Fruit fly (Drosophila melanogaster) whole organism, embryonic: ENCODE data around the gene CG32313.

Experiments used
- ATbp ChIP-seq: fragments of 200-800 bp; sonication (Bioruptor generic); optimal IDR thresholded peaks from 2 replicates; lab custom pipeline; 2017; ENCODE audit warnings: missing biosample characterization, mild to moderate bottlenecking, missing genetic modification characterization, missing genetic modification reagents
- CG10147 ChIP-seq: fragments of 200-800 bp; sonication (Bioruptor generic); optimal IDR thresholded peaks from 2 replicates; lab custom pipeline; 2019; ENCODE audit warnings: missing biosample characterization, mild to moderate bottlenecking, missing genetic modification characterization, moderate library complexity
- CG11247 ChIP-seq: fragments of 200-800 bp; sonication (Bioruptor generic); IDR thresholded peaks from 2 replicates; pipeline ENCODE4 v1.3.6; 2022; ENCODE audit warnings: missing biosample characterization, missing genetic modification characterization
- CG12299 ChIP-seq: fragments of 200-800 bp; sonication (Bioruptor generic); optimal IDR thresholded peaks from 2 replicates; lab custom pipeline; 2018; ENCODE audit warnings: missing biosample characterization, mild to moderate bottlenecking, missing genetic modification characterization
- CG12391 ChIP-seq: fragments of 200-800 bp; sonication (Bioruptor generic); optimal IDR thresholded peaks from 3 replicates; lab custom pipeline; 2018; ENCODE audit warnings: missing biosample characterization, mild to moderate bottlenecking, missing genetic modification characterization, moderate library complexity
- CG12659 ChIP-seq: fragments of 200-800 bp; sonication (Bioruptor generic); optimal IDR thresholded peaks from 3 replicates; lab custom pipeline; 2017; ENCODE audit warnings: mild to moderate bottlenecking, missing biosample characterization, missing genetic modification reagents, missing genetic modification characterization
- CG12769 ChIP-seq: fragments of 200-800 bp; sonication (Bioruptor generic); optimal IDR thresholded peaks from 2 replicates; lab custom pipeline; 2019; ENCODE audit warnings: missing biosample characterization, mild to moderate bottlenecking, missing genetic modification characterization, moderate library complexity
- CG13624 ChIP-seq: fragments of 200-800 bp; sonication (Bioruptor generic); optimal IDR thresholded peaks from 2 replicates; lab custom pipeline; 2016; ENCODE audit warnings: missing biosample characterization, missing genetic modification characterization
- CG14667 ChIP-seq: fragments of 200-800 bp; sonication (Bioruptor generic); IDR thresholded peaks from 2 replicates; pipeline ENCODE4 v1.3.6; 2022; ENCODE audit warnings: missing biosample characterization, missing genetic modification characterization
- CG14860 ChIP-seq: fragments of 200-800 bp; sonication (Bioruptor generic); IDR thresholded peaks from 3 replicates; pipeline ENCODE4 v1.3.6; 2022; ENCODE audit warnings: missing biosample characterization, missing genetic modification characterization; ENCODE audit not compliant: partially characterized antibody
- CG15011 ChIP-seq: fragments of 200-800 bp; sonication (Bioruptor generic); optimal IDR thresholded peaks from 3 replicates; lab custom pipeline; 2018; ENCODE audit warnings: missing biosample characterization, mild to moderate bottlenecking, missing genetic modification characterization
- CG15269 ChIP-seq: fragments of 200-800 bp; sonication (Bioruptor generic); optimal IDR thresholded peaks from 2 replicates; lab custom pipeline; 2018; ENCODE audit warnings: missing biosample characterization, mild to moderate bottlenecking, missing genetic modification characterization, moderate library complexity
- CG15696 ChIP-seq: fragments of 200-800 bp; sonication (Bioruptor generic); optimal IDR thresholded peaks from 2 replicates; lab custom pipeline; 2019; ENCODE audit warnings: missing biosample characterization, mild to moderate bottlenecking, missing genetic modification characterization, moderate library complexity
- CG1603 ChIP-seq: fragments of 200-800 bp; sonication (Bioruptor generic); optimal IDR thresholded peaks from 2 replicates; lab custom pipeline; 2019; ENCODE audit warnings: missing biosample characterization, mild to moderate bottlenecking, missing genetic modification characterization, moderate library complexity
- CG16779 ChIP-seq: fragments of 200-800 bp; sonication (Bioruptor generic); IDR thresholded peaks from 2 replicates; pipeline ENCODE4 v1.3.6; 2022; ENCODE audit warnings: missing biosample characterization, missing genetic modification characterization
- CG17328 ChIP-seq: fragments of 200-800 bp; sonication (Bioruptor generic); IDR thresholded peaks from 2 replicates; pipeline ENCODE4 v1.3.6; 2022; ENCODE audit warnings: missing biosample characterization, missing genetic modification characterization
- CG31365 ChIP-seq: fragments of 200-800 bp; sonication (Bioruptor generic); optimal IDR thresholded peaks from 2 replicates; lab custom pipeline; 2018; ENCODE audit warnings: missing biosample characterization, mild to moderate bottlenecking, missing genetic modification characterization
- CG5245 ChIP-seq: fragments of 200-800 bp; sonication (Bioruptor generic); optimal IDR thresholded peaks from 3 replicates; lab custom pipeline; 2016; ENCODE audit warnings: missing biosample characterization, missing genetic modification characterization
- CG6654 ChIP-seq: fragments of 200-800 bp; sonication (Bioruptor generic); optimal IDR thresholded peaks from 2 replicates; lab custom pipeline; 2017; ENCODE audit warnings: missing biosample characterization, mild to moderate bottlenecking, missing genetic modification characterization
- CG7357 ChIP-seq: fragments of 200-800 bp; sonication (Bioruptor generic); IDR thresholded peaks from 3 replicates; pipeline ENCODE4 v1.3.6; 2022; ENCODE audit warnings: missing biosample characterization, missing genetic modification characterization
- CG9609 ChIP-seq: fragments of 200-800 bp; sonication (Bioruptor generic); optimal IDR thresholded peaks from 3 replicates; lab custom pipeline; 2016; ENCODE audit warnings: missing biosample characterization, missing genetic modification characterization
- Deaf1 ChIP-seq: fragments of 200-800 bp; optimal IDR thresholded peaks from 3 replicates; lab custom pipeline; 2019; ENCODE audit warnings: missing biosample characterization, mild to moderate bottlenecking, missing genetic modification characterization, moderate library complexity
- Dfd ChIP-seq, 2 experiments: fragments of >200 bp; optimal IDR thresholded peaks; 2 replicates each; lab custom pipeline; 2017; ENCODE audit warnings: missing biosample characterization in 2 of 2, missing genetic modification characterization in 2 of 2
- HmgZ ChIP-seq: fragments of 200-800 bp; sonication (Bioruptor generic); optimal IDR thresholded peaks from 2 replicates; lab custom pipeline; 2018; ENCODE audit warnings: missing biosample characterization, mild to moderate bottlenecking, missing genetic modification characterization
- Lim3 ChIP-seq: fragments of 200-800 bp; sonication (Bioruptor generic); IDR thresholded peaks from 2 replicates; pipeline ENCODE4 v1.3.6; 2022; ENCODE audit warnings: missing biosample characterization, missing genetic modification characterization
- Nf-YB ChIP-seq: fragments of 200-800 bp; sonication (Bioruptor generic); optimal IDR thresholded peaks from 3 replicates; lab custom pipeline; 2019; ENCODE audit warnings: missing biosample characterization, mild to moderate bottlenecking, missing genetic modification characterization, moderate library complexity
- Opbp ChIP-seq: fragments of 200-800 bp; sonication (Bioruptor generic); IDR thresholded peaks from 3 replicates; pipeline ENCODE4 v1.3.6; 2022; ENCODE audit warnings: missing biosample characterization, missing genetic modification characterization; ENCODE audit not compliant: partially characterized antibody
- Optix ChIP-seq: fragments of 200-800 bp; sonication (Bioruptor generic); IDR thresholded peaks from 3 replicates; pipeline ENCODE4 v1.3.6; 2022; ENCODE audit warnings: missing biosample characterization, missing genetic modification characterization
- Ssrp ChIP-seq: fragments of 200-800 bp; sonication (Bioruptor generic); optimal IDR thresholded peaks from 2 replicates; lab custom pipeline; 2018; ENCODE audit warnings: missing biosample characterization, mild to moderate bottlenecking, missing genetic modification characterization, moderate library complexity
- Taf1 ChIP-seq: fragments of 200-800 bp; sonication (Bioruptor generic); IDR thresholded peaks from 2 replicates; pipeline ENCODE4 v1.3.6; 2022; ENCODE audit warnings: missing biosample characterization, missing genetic modification characterization
- bab2 ChIP-seq: fragments of 200-800 bp; sonication (Bioruptor generic); optimal IDR thresholded peaks from 2 replicates; lab custom pipeline; 2016; ENCODE audit warnings: missing biosample characterization, missing genetic modification characterization
- caup ChIP-seq: fragments of 200-800 bp; sonication (Bioruptor generic); optimal IDR thresholded peaks from 3 replicates; lab custom pipeline; 2017; ENCODE audit warnings: missing biosample characterization, mild to moderate bottlenecking, missing genetic modification characterization, moderate library complexity; ENCODE audit not compliant: severe bottlenecking
- corto ChIP-seq: fragments of 200-800 bp; sonication (Bioruptor generic); optimal IDR thresholded peaks from 2 replicates; lab custom pipeline; 2016; ENCODE audit warnings: missing biosample characterization, mild to moderate bottlenecking, missing genetic modification characterization, moderate library complexity
- dan ChIP-seq: fragments of 200-800 bp; sonication (Bioruptor generic); IDR thresholded peaks from 2 replicates; pipeline ENCODE4 v1.3.6; 2022; ENCODE audit warnings: missing biosample characterization, missing genetic modification characterization
- en ChIP-seq: fragments of 200-800 bp; sonication (Bioruptor generic); optimal IDR thresholded peaks from 2 replicates; lab custom pipeline; 2016; ENCODE audit warnings: missing biosample characterization, missing genetic modification characterization
- klu ChIP-seq: fragments of 200-800 bp; sonication (Bioruptor generic); IDR thresholded peaks from 2 replicates; pipeline ENCODE4 v1.3.6; 2022; ENCODE audit warnings: missing biosample characterization, missing genetic modification characterization
- oc ChIP-seq: fragments of 200-800 bp; sonication (Bioruptor generic); optimal IDR thresholded peaks from 2 replicates; lab custom pipeline; 2018; ENCODE audit warnings: missing biosample characterization, mild to moderate bottlenecking, missing genetic modification characterization, moderate library complexity
- peb ChIP-seq: fragments of 200-800 bp; sonication (Bioruptor generic); IDR thresholded peaks from 2 replicates; pipeline ENCODE4 v1.3.6; 2022; ENCODE audit warnings: missing biosample characterization, missing genetic modification characterization
- pfk ChIP-seq: fragments of 200-800 bp; sonication (Bioruptor generic); optimal IDR thresholded peaks from 2 replicates; lab custom pipeline; 2018; ENCODE audit warnings: missing biosample characterization, mild to moderate bottlenecking, missing genetic modification characterization, moderate library complexity
- phol ChIP-seq: fragments of 200-800 bp; sonication (Bioruptor generic); optimal IDR thresholded peaks from 3 replicates; lab custom pipeline; 2018; ENCODE audit warnings: missing biosample characterization, mild to moderate bottlenecking, missing genetic modification characterization, moderate library complexity
- pros ChIP-seq: fragments of 200-800 bp; sonication (Bioruptor generic); optimal IDR thresholded peaks from 3 replicates; lab custom pipeline; 2019; ENCODE audit warnings: missing biosample characterization, mild to moderate bottlenecking, missing genetic modification characterization, moderate library complexity
- psq ChIP-seq: fragments of 200-800 bp; sonication (Bioruptor generic); optimal IDR thresholded peaks from 2 replicates; lab custom pipeline; 2017; ENCODE audit warnings: missing biosample characterization, missing genetic modification characterization
- rib ChIP-seq: fragments of 200-800 bp; sonication (Bioruptor generic); IDR thresholded peaks from 2 replicates; pipeline ENCODE4 v1.3.6; 2022; ENCODE audit warnings: missing biosample characterization, missing genetic modification characterization
- sc ChIP-seq, 3 experiments: fragments of >200 bp in 2 of 3; fragments of 200-800 bp in 1 of 3; sonication (Bioruptor generic) in 1 of 3; optimal IDR thresholded peaks; 2 replicates in 2 of 3; 3 replicates in 1 of 3; lab custom pipeline; 2017; ENCODE audit warnings: mild to moderate bottlenecking in 1 of 3, missing biosample characterization in 1 of 3, missing genetic modification characterization in 1 of 3, missing genetic modification reagents in 1 of 3
- shn ChIP-seq: fragments of 200-800 bp; sonication (Bioruptor generic); optimal IDR thresholded peaks from 3 replicates; lab custom pipeline; 2016; ENCODE audit warnings: missing biosample characterization, missing genetic modification characterization
- sr ChIP-seq: fragments of 200-800 bp; sonication (Bioruptor generic); IDR thresholded peaks from 3 replicates; pipeline ENCODE4 v1.3.6; 2022; ENCODE audit warnings: missing biosample characterization, missing genetic modification characterization
- ssp ChIP-seq: fragments of 200-800 bp; sonication (Bioruptor generic); IDR thresholded peaks from 2 replicates; pipeline ENCODE4 v1.3.6; 2022; ENCODE audit warnings: missing biosample characterization, missing genetic modification characterization
- tx ChIP-seq: fragments of 200-800 bp; sonication (Bioruptor generic); optimal IDR thresholded peaks from 2 replicates; lab custom pipeline; 2016; ENCODE audit warnings: missing biosample characterization, missing genetic modification characterization
- vnd ChIP-seq: fragments of 200-800 bp; sonication (Bioruptor generic); IDR thresholded peaks from 3 replicates; pipeline ENCODE4 v1.3.6; 2022; ENCODE audit warnings: missing biosample characterization, missing genetic modification characterization; ENCODE audit not compliant: partially characterized antibody

CG32313 gene

DNA sequence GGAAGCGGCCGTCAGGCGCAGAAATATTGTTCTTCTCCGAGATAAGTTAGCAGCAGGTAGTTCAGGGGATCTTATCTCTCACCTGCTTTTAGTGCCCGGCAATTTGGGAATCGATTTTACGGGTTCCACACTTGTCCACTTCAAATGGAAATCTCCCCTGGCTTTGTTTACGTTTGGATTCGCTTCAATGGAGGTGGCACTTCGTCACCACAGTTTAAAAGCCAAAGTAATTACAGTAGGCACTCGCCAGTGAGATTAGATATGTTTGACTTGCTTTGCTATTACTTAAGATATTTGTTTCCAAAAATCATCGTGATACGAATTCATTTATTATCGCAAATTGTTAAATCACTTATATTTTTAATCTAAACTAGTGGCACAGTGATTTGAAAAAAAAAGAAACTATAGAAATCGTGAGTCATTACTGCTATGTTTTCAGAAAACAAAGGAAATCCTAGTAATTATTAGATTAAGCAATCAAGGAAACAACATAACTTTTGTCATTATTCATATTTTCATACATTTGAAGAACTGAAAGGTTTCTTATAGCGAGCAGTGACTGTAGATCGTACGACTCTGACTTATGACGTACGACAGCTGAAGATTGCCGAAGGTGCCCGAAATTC lies 2.9 kb upstream of the CG32313 start (continued):
- TF ChIP-seq Taf1 (peak; percentile 17; the same call in 1 of the 2 replicates), CG9609 (peak; percentile 15), tx (GFP tag; lab: Kevin White, UChicago) (peak; percentile 41), CG15011 (GFP tag; lab: Kevin White, UChicago) (peak; percentile 65), bab2 (GFP tag; lab: Kevin White, UChicago) (peak; percentile 14), CG12769 (tag; lab: Kevin White, UChicago) (peak; percentile 33), CG15269 (tag; lab: Kevin White, UChicago) (peak; percentile 83), Optix (no peak), CG6654 (GFP tag; lab: Kevin White, UChicago) (peak; percentile 3), phol (tag; lab: Kevin White, UChicago) (peak; percentile 52), dan (GFP tag; lab: Robert Waterston, UW) (no peak), sc (optimal IDR thresholded peaks at IDR 0.05; lab: Kevin White, UChicago) (no peak), sc (GFP tag; optimal IDR thresholded peaks at IDR 0.05; lab: Kevin White, UChicago) (no peak), CG7357 (no peak), Dfd (GFP tag; optimal IDR thresholded peaks at IDR 0.05; lab: Kevin White, UChicago) (peak in 1 of 2 experiments; percentile 74), CG1603 (tag; lab: Kevin White, UChicago) (no peak), CG15696 (peak; percentile 23), klu (no peak), CG11247 (peak; percentile 11; the same call in 1 of the 2 replicates), peb (GFP tag; lab: Robert Waterston, UW) (no peak), ssp (GFP tag; lab: Robert Waterston, UW) (0 out of 2 replicates have a peak, but pooled peaks have one; percentile 12), pros (GFP tag; lab: Kevin White, UChicago) (no peak), CG10147 (GFP tag; lab: Kevin White, UChicago) (peak; percentile 63), psq (GFP tag; lab: Kevin White, UChicago) (no peak), Deaf1 (tag; lab: Kevin White, UChicago) (peak; percentile 49), Ssrp (tag; lab: Kevin White, UChicago) (peak; percentile 44), caup (GFP tag; lab: Kevin White, UChicago) (peak; percentile 48), CG17328 (GFP tag; lab: Robert Waterston, UW) (peak; percentile 55), ATbp (GFP tag; lab: Kevin White, UChicago) (no peak), sr (no peak), CG31365 (tag; lab: Kevin White, UChicago) (no peak), CG5245 (GFP tag; lab: Kevin White, UChicago) (peak; percentile 4), en (GFP tag; lab: Kevin White, UChicago) (no peak), CG13624 (GFP tag; lab: Kevin White, UChicago) (peak; percentile 62), vnd (no peak), HmgZ (tag; lab: Kevin White, UChicago) (peak; percentile 25), Nf-YB (GFP tag; lab: Kevin White, UChicago) (peak; percentile 20), CG12659 (GFP tag; lab: Kevin White, UChicago) (peak; percentile 52), shn (GFP tag; lab: Kevin White, UChicago) (peak; percentile 64), CG12299 (tag; lab: Kevin White, UChicago) (peak; percentile 12), CG16779 (GFP tag; lab: Robert Waterston, UW) (no peak), CG12391 (tag; lab: Kevin White, UChicago) (peak; percentile 54), oc (no peak), corto (GFP tag; lab: Kevin White, UChicago) (peak; percentile 21), Lim3 (GFP tag; lab: Robert Waterston, UW) (no peak), CG14860 (GFP tag; lab: Robert Waterston, UW) (no peak), pfk (no peak), CG14667 (GFP tag; lab: Robert Waterston, UW) (no peak), Opbp (no peak), rib (GFP tag; lab: Robert Waterston, UW) (no peak)
